Worm (Caenorhabditis elegans) whole organism, early embryonic: ENCODE results near the gene cya-2.

ENCODE experiments used
- F13C5.2 ChIP-seq: sonication (generic microtip); optimal IDR thresholded peaks from 2 replicates; lab custom pipeline; 2017; ENCODE audit warnings: mild to moderate bottlenecking, missing genetic modification characterization, inconsistent platforms, missing compliant biosample characterization
- ama-1 ChIP-seq: fragments of 150-350 bp; optimal IDR thresholded peaks from 2 replicates; lab custom pipeline; 2014
- ceh-13 ChIP-seq: fragments of 200-800 bp; sonication (Bioruptor generic); optimal IDR thresholded peaks from 2 replicates; lab custom pipeline; 2018; ENCODE audit warnings: mild to moderate bottlenecking, missing genetic modification characterization, missing compliant biosample characterization
- ceh-36 ChIP-seq: sonication (generic microtip); optimal IDR thresholded peaks from 2 replicates; lab custom pipeline; 2016; ENCODE audit warnings: missing genetic modification characterization, inconsistent platforms, missing compliant biosample characterization
- flt-1 ChIP-seq: fragments of 200-800 bp; sonication (Bioruptor generic); IDR thresholded peaks from 2 replicates; pipeline ENCODE4 v1.3.6; 2022; ENCODE audit warnings: missing genetic modification characterization, missing compliant biosample characterization
- sea-1 ChIP-seq: fragments of 200-800 bp; sonication (Bioruptor generic); conservative IDR thresholded peaks from 2 replicates; pipeline ENCODE4 v1.3.6; 2022; ENCODE audit warnings: missing genetic modification characterization, missing compliant biosample characterization
- tra-4 ChIP-seq: sonication (generic microtip); optimal IDR thresholded peaks from 2 replicates; lab custom pipeline; 2017; ENCODE audit warnings: missing genetic modification characterization, missing compliant biosample characterization

DNA sequence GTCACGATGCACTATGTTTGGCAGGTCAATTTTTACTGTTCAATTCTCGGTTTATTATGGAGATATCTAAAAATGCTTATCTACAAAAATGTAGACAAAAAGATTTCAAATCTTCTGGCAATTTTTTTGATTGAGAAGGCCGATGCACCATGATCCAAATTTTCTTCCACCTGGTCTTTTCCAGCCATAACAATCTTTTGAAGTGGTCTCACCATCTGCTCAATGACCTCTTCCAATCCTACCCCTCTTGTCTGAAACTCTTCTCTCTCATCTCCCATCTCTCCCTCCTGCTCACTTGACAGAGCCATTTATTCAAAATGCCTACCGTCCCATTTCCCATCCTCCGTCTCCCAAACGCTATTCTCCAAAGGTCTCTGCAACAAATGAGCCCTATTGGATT lies 28.0 kb upstream of the cya-2 start, which contains the start of gene fbxb-35:
- TF ChIP-seq sea-1 (GFP tag; lab: Robert Waterston, UW): no peak
- no peak for TF ChIP-seq ama-1
- TF ChIP-seq flt-1 (GFP tag; lab: Robert Waterston, UW): no peak
- no peak for TF ChIP-seq F13C5.2
- no peak for TF ChIP-seq ceh-13 (GFP tag; lab: Kevin White, UChicago)
- TF ChIP-seq ceh-36: no peak
- no peak for TF ChIP-seq tra-4 (tag; lab: Kevin White, UChicago)
